Worm (Caenorhabditis elegans) whole organism, L4 larva: ENCODE measurements around the gene spon-1.

Source experiments
- F26F4.8 ChIP-seq: fragments of 200-800 bp; sonication (Bioruptor generic); conservative IDR thresholded peaks from 2 replicates; pipeline ENCODE4 v1.3.6; 2022; ENCODE audit warnings: missing genetic modification characterization, missing compliant biosample characterization
- F49E8.2 ChIP-seq: sonication (generic microtip); optimal IDR thresholded peaks from 2 replicates; lab custom pipeline; 2016; ENCODE audit warnings: missing compliant biosample characterization, mild to moderate bottlenecking, missing genetic modification characterization, borderline replicate concordance
- T20F7.1 ChIP-seq: fragments of 200-800 bp; sonication (Bioruptor generic); optimal IDR thresholded peaks from 2 replicates; lab custom pipeline; 2018; ENCODE audit warnings: mild to moderate bottlenecking, missing genetic modification characterization, missing compliant biosample characterization
- ama-1 ChIP-seq: fragments of 150-350 bp; optimal IDR thresholded peaks from 2 replicates; lab custom pipeline; 2014; ENCODE audit warnings: inconsistent platforms, mixed read lengths
- arid-1 ChIP-seq: fragments of 200-800 bp; sonication (Bioruptor generic); conservative IDR thresholded peaks from 2 replicates; pipeline ENCODE4 v1.3.6; 2022; ENCODE audit warnings: missing genetic modification reagents, missing genetic modification characterization, missing compliant biosample characterization
- attf-4 ChIP-seq: sonication (generic microtip); optimal IDR thresholded peaks from 3 replicates; lab custom pipeline; 2017; ENCODE audit warnings: missing biosample characterization, missing genetic modification characterization
- ceh-20 ChIP-seq: fragments of 200-800 bp; sonication (Bioruptor generic); IDR thresholded peaks from 2 replicates; pipeline ENCODE4 v1.3.6; 2022; ENCODE audit warnings: missing genetic modification reagents, missing genetic modification characterization, missing compliant biosample characterization
- ceh-44 ChIP-seq: fragments of 200-800 bp; sonication (Bioruptor generic); IDR thresholded peaks from 2 replicates; pipeline ENCODE4 v1.3.6; 2022; ENCODE audit warnings: missing genetic modification reagents, missing genetic modification characterization, missing compliant biosample characterization
- ceh-62 ChIP-seq: sonication (generic microtip); optimal IDR thresholded peaks from 2 replicates; lab custom pipeline; 2017; ENCODE audit warnings: missing biosample characterization, missing genetic modification characterization
- cey-2 ChIP-seq: sonication (generic microtip); optimal IDR thresholded peaks from 3 replicates; lab custom pipeline; 2017; ENCODE audit warnings: missing genetic modification characterization, mild to moderate bottlenecking, missing compliant biosample characterization, antibody characterized with exemption, borderline replicate concordance; ENCODE audit not compliant: insufficient read depth
- daf-12 ChIP-seq: fragments of 150-350 bp; optimal IDR thresholded peaks from 2 replicates; lab custom pipeline; 2014; ENCODE audit warnings: missing biosample characterization, missing genetic modification reagents, missing genetic modification characterization
- egl-27 ChIP-seq: sonication (generic microtip); optimal IDR thresholded peaks from 3 replicates; lab custom pipeline; 2017; ENCODE audit warnings: missing biosample characterization, missing genetic modification reagents, missing genetic modification characterization
- fkh-10 ChIP-seq: fragments of 150-350 bp; optimal IDR thresholded peaks from 2 replicates; lab custom pipeline; 2014; ENCODE audit warnings: missing biosample characterization, missing genetic modification reagents, missing genetic modification characterization
- gei-8 ChIP-seq: fragments of 200-800 bp; sonication (Bioruptor generic); optimal IDR thresholded peaks from 2 replicates; lab custom pipeline; 2018; ENCODE audit warnings: mild to moderate bottlenecking, missing genetic modification characterization, missing compliant biosample characterization
- hif-1 ChIP-seq, 2 experiments: sonication (generic microtip); optimal IDR thresholded peaks; 2 replicates each; lab custom pipeline; 2016 to 2017; ENCODE audit warnings: missing compliant biosample characterization in 2 of 2, missing genetic modification characterization in 2 of 2, missing genetic modification reagents in 2 of 2, missing genotype in 2 of 2, mild to moderate bottlenecking in 1 of 2
- hmg-1.1 ChIP-seq: fragments of 200-800 bp; sonication (Bioruptor generic); IDR thresholded peaks from 2 replicates; pipeline ENCODE4 v1.3.6; 2022; ENCODE audit warnings: missing genetic modification reagents, missing genetic modification characterization, missing compliant biosample characterization
- jun-1 ChIP-seq: fragments of 150-350 bp; optimal IDR thresholded peaks from 2 replicates; lab custom pipeline; 2014; ENCODE audit warnings: missing biosample characterization, missing genetic modification reagents, missing genetic modification characterization
- lin-13 ChIP-seq: fragments of 150-350 bp; optimal IDR thresholded peaks from 2 replicates; lab custom pipeline; 2014; ENCODE audit warnings: missing biosample characterization, missing genetic modification reagents, missing genetic modification characterization
- lin-38 ChIP-seq: fragments of 200-800 bp; sonication (Bioruptor generic); IDR thresholded peaks from 2 replicates; pipeline ENCODE4 v1.3.6; 2022; ENCODE audit warnings: missing genetic modification reagents, missing genetic modification characterization, missing compliant biosample characterization
- lir-3 ChIP-seq: sonication (generic microtip); optimal IDR thresholded peaks from 2 replicates; lab custom pipeline; 2016; ENCODE audit warnings: mild to moderate bottlenecking, missing genetic modification characterization, missing compliant biosample characterization
- lsy-2 ChIP-seq, 2 experiments: fragments of 150-350 bp in 1 of 2; sonication (generic microtip) in 1 of 2; optimal IDR thresholded peaks; 2 replicates each; lab custom pipeline; 2014 to 2017; ENCODE audit warnings: missing biosample characterization in 2 of 2, missing genetic modification characterization in 2 of 2
- madf-5 ChIP-seq, 2 experiments: fragments of 200-800 bp; sonication (Bioruptor generic); IDR thresholded peaks; 2 replicates each; pipeline ENCODE4 v1.3.6; 2022; ENCODE audit warnings: missing compliant biosample characterization in 2 of 2, missing genetic modification characterization in 2 of 2
- mdl-1 ChIP-seq, 2 experiments: fragments of 150-350 bp in 1 of 2; sonication (generic microtip) in 1 of 2; optimal IDR thresholded peaks; 2 replicates each; lab custom pipeline; 2014 to 2017; ENCODE audit warnings: missing biosample characterization in 2 of 2, missing genetic modification characterization in 2 of 2
- mdt-29 ChIP-seq: fragments of 200-800 bp; sonication (Bioruptor generic); IDR thresholded peaks from 2 replicates; pipeline ENCODE4 v1.3.6; 2022; ENCODE audit warnings: missing genetic modification reagents, missing genetic modification characterization, missing compliant biosample characterization
- mes-2 ChIP-seq: sonication (generic microtip); optimal IDR thresholded peaks from 2 replicates; lab custom pipeline; 2016; ENCODE audit warnings: missing genotype, mild to moderate bottlenecking, missing genetic modification characterization, missing compliant biosample characterization; ENCODE audit not compliant: poor library complexity, severe bottlenecking
- mxl-2 ChIP-seq: fragments of 200-800 bp; sonication (Bioruptor generic); conservative IDR thresholded peaks from 2 replicates; pipeline ENCODE4 v1.3.6; 2022; ENCODE audit warnings: missing genetic modification reagents, missing genetic modification characterization, missing compliant biosample characterization
- mxl-3 ChIP-seq: fragments of 200-800 bp; sonication (Bioruptor generic); optimal IDR thresholded peaks from 2 replicates; lab custom pipeline; 2018; ENCODE audit warnings: mild to moderate bottlenecking, missing genetic modification characterization, missing compliant biosample characterization
- nhr-10 ChIP-seq: fragments of 150-350 bp; optimal IDR thresholded peaks from 2 replicates; lab custom pipeline; 2014; ENCODE audit warnings: missing biosample characterization, missing genetic modification characterization
- nhr-102 ChIP-seq: sonication (generic microtip); optimal IDR thresholded peaks from 2 replicates; lab custom pipeline; 2016; ENCODE audit warnings: mild to moderate bottlenecking, missing genetic modification characterization, moderate library complexity, missing compliant biosample characterization
- nhr-237 ChIP-seq: sonication (generic microtip); optimal IDR thresholded peaks from 2 replicates; lab custom pipeline; 2017; ENCODE audit warnings: missing biosample characterization, missing genetic modification characterization
- nhr-25 ChIP-seq: sonication (generic microtip); optimal IDR thresholded peaks from 2 replicates; lab custom pipeline; 2017; ENCODE audit warnings: missing genetic modification characterization, mild to moderate bottlenecking, missing compliant biosample characterization, antibody characterized with exemption, moderate library complexity, borderline replicate concordance; ENCODE audit not compliant: insufficient read depth
- nhr-28 ChIP-seq: fragments of 150-350 bp; optimal IDR thresholded peaks from 2 replicates; lab custom pipeline; 2014; ENCODE audit warnings: missing biosample characterization, missing genetic modification characterization
- nhr-41 ChIP-seq: fragments of 200-800 bp; sonication (Bioruptor generic); IDR thresholded peaks from 2 replicates; pipeline ENCODE4 v1.3.6; 2022; ENCODE audit warnings: missing genetic modification reagents, missing genetic modification characterization, missing compliant biosample characterization
- nhr-6 ChIP-seq: fragments of 150-350 bp; optimal IDR thresholded peaks from 2 replicates; lab custom pipeline; 2014; ENCODE audit warnings: missing biosample characterization, missing genetic modification characterization
- nhr-76 ChIP-seq: fragments of 150-350 bp; optimal IDR thresholded peaks from 2 replicates; lab custom pipeline; 2014; ENCODE audit warnings: missing biosample characterization, missing genetic modification characterization
- nhr-77 ChIP-seq: fragments of 150-350 bp; optimal IDR thresholded peaks from 2 replicates; lab custom pipeline; 2014; ENCODE audit warnings: missing biosample characterization, missing genetic modification characterization
- saeg-2 ChIP-seq: fragments of 200-800 bp; sonication (Bioruptor generic); IDR thresholded peaks from 2 replicates; pipeline ENCODE4 v1.3.6; 2022; ENCODE audit warnings: missing genetic modification reagents, missing genetic modification characterization, missing compliant biosample characterization
- set-16 ChIP-seq: fragments of 200-800 bp; sonication (Bioruptor generic); IDR thresholded peaks from 2 replicates; pipeline ENCODE4 v1.3.6; 2022; ENCODE audit warnings: missing genetic modification reagents, missing genetic modification characterization, missing compliant biosample characterization
- skn-1 ChIP-seq: fragments of 150-350 bp; optimal IDR thresholded peaks from 2 replicates; lab custom pipeline; 2014; ENCODE audit warnings: missing biosample characterization, missing genetic modification characterization
- spr-1 ChIP-seq: sonication (generic microtip); optimal IDR thresholded peaks from 2 replicates; lab custom pipeline; 2016; ENCODE audit warnings: mild to moderate bottlenecking, missing genetic modification characterization, missing compliant biosample characterization
- tra-1 ChIP-seq: fragments of 200-800 bp; sonication (Bioruptor generic); IDR thresholded peaks from 2 replicates; pipeline ENCODE4 v1.3.6; 2022; ENCODE audit warnings: missing genetic modification reagents, missing genetic modification characterization, missing compliant biosample characterization
- unc-130 ChIP-seq: sonication (generic microtip); optimal IDR thresholded peaks from 2 replicates; lab custom pipeline; 2016; ENCODE audit warnings: missing genetic modification reagents, missing genetic modification characterization, missing compliant biosample characterization
- unc-62 ChIP-seq, 3 experiments: fragments of 150-350 bp in 1 of 3; sonication (generic microtip); optimal IDR thresholded peaks in 2 of 3; peaks in 1 of 3; 1 replicate in 1 of 3; 2 replicates in 2 of 3; lab custom pipeline; 2014 to 2017; ENCODE audit warnings: missing biosample characterization in 3 of 3, missing genetic modification characterization in 3 of 3, missing genetic modification reagents in 3 of 3, missing genotype in 1 of 3
- vab-7 ChIP-seq: fragments of 200-800 bp; sonication (Bioruptor generic); IDR thresholded peaks from 2 replicates; pipeline ENCODE4 v1.3.6; 2022; ENCODE audit warnings: missing genetic modification reagents, missing genetic modification characterization, missing compliant biosample characterization
- zag-1 ChIP-seq: fragments of 150-350 bp; optimal IDR thresholded peaks from 2 replicates; lab custom pipeline; 2014; ENCODE audit warnings: missing biosample characterization, missing genetic modification characterization
- zfp-3 ChIP-seq: fragments of 200-800 bp; sonication (Bioruptor generic); conservative IDR thresholded peaks from 2 replicates; pipeline ENCODE4 v1.3.6; 2022; ENCODE audit warnings: missing genetic modification reagents, missing genetic modification characterization, missing compliant biosample characterization

The spon-1 gene

ce11 chrII:7098578-7098977, 17.8 kb upstream of the spon-1 start, which contains the start of gene mct-5:
mct-5 (minus strand) TSS chrII:7098593.
- no peak for TF ChIP-seq zag-1 (tag; lab: Kevin White, UChicago)

ce11 chrII:7099231-7099630, 17.1 kb upstream of the spon-1 start:
- TF ChIP-seq T20F7.1 (GFP tag; lab: Kevin White, UChicago) (peak; percentile 38), nhr-6 (no peak), nhr-10 (tag; lab: Kevin White, UChicago) (no peak), mes-2 (tag; lab: Kevin White, UChicago) (no peak), spr-1 (tag; lab: Kevin White, UChicago) (no peak), jun-1 (tag; lab: Kevin White, UChicago) (no peak), mxl-2 (no peak), daf-12 (tag; lab: Kevin White, UChicago) (no peak), nhr-25 (tag; lab: Kevin White, UChicago) (no peak), lin-13 (no peak), zfp-3 (GFP tag; lab: Robert Waterston, UW) (peak; percentile 74; the same call in 1 of the 2 replicates), madf-5 (GFP tag; IDR thresholded peaks at IDR 0.05; lab: Robert Waterston, UW) (0 out of 4 replicates have a peak, but pooled peaks of 1 of the 2 experiments have one; percentile 3), mdl-1 (tag; optimal IDR thresholded peaks at IDR 0.05; lab: Kevin White, UChicago) (no peak), unc-62 (GFP tag; optimal IDR thresholded peaks at IDR 0.05 in 1 of 2; lab: Kevin White, UChicago) (peak in 1 of 2 experiments; percentile 96), unc-62 (tag; optimal IDR thresholded peaks at IDR 0.05; lab: Kevin White, UChicago) (no peak), nhr-102 (tag; lab: Kevin White, UChicago) (no peak), vab-7 (GFP tag; lab: Robert Waterston, UW) (no peak), egl-27 (tag; lab: Kevin White, UChicago) (no peak), ceh-62 (tag; lab: Kevin White, UChicago) (no peak), unc-130 (GFP tag; lab: Kevin White, UChicago) (no peak), skn-1 (no peak), mxl-3 (GFP tag; lab: Kevin White, UChicago) (no peak), lsy-2 (tag; optimal IDR thresholded peaks at IDR 0.05; lab: Kevin White, UChicago) (peak in 1 of 2 experiments; percentile 10), ceh-20 (GFP tag; lab: Robert Waterston, UW) (no peak), lir-3 (tag; lab: Kevin White, UChicago) (no peak), hif-1 (tag; optimal IDR thresholded peaks at IDR 0.05; lab: Kevin White, UChicago) (peak in 1 of 2 experiments; percentile 31), nhr-76 (tag; lab: Kevin White, UChicago) (no peak), cey-2 (tag; lab: Kevin White, UChicago) (no peak), mdt-29 (GFP tag; lab: Robert Waterston, UW) (no peak), nhr-77 (no peak), ama-1 (lab: Kevin White, UChicago) (peak; percentile 63), ceh-44 (GFP tag; lab: Robert Waterston, UW) (no peak)

- TF ChIP-seq hmg-1.1 (GFP tag; lab: Robert Waterston, UW): no peak
- peak; percentile 42 for TF ChIP-seq lin-38 (GFP tag; lab: Robert Waterston, UW)
- TF ChIP-seq F49E8.2 (tag; lab: Kevin White, UChicago): no peak
- no peak for TF ChIP-seq fkh-10 (GFP tag; lab: Kevin White, UChicago)
- TF ChIP-seq saeg-2 (GFP tag; lab: Robert Waterston, UW): 0 out of 2 replicates have a peak, but pooled peaks have one; percentile 66
- TF ChIP-seq nhr-77: no peak
- no peak for TF ChIP-seq gei-8 (GFP tag; lab: Kevin White, UChicago)
- no peak for TF ChIP-seq nhr-237
- TF ChIP-seq F26F4.8 (GFP tag; lab: Robert Waterston, UW): no peak
- no peak for TF ChIP-seq nhr-25 (tag; lab: Kevin White, UChicago)
- TF ChIP-seq nhr-76 (tag; lab: Kevin White, UChicago): no peak
- no peak for TF ChIP-seq attf-4
- no peak for TF ChIP-seq set-16 (GFP tag; lab: Robert Waterston, UW)
- TF ChIP-seq nhr-41 (GFP tag; lab: Robert Waterston, UW): no peak
- TF ChIP-seq arid-1: no peak
- no peak for TF ChIP-seq skn-1
- TF ChIP-seq tra-1 (GFP tag; lab: Robert Waterston, UW): no peak
- TF ChIP-seq nhr-28 (tag; lab: Kevin White, UChicago): no peak
- TF ChIP-seq T20F7.1 (GFP tag; lab: Kevin White, UChicago): peak; percentile 59
- no peak for TF ChIP-seq zag-1 (tag; lab: Kevin White, UChicago)
- TF ChIP-seq unc-62 (GFP tag; optimal IDR thresholded peaks at IDR 0.05 in 1 of 2; lab: Kevin White, UChicago): no peak
- no peak for TF ChIP-seq unc-62 (tag; optimal IDR thresholded peaks at IDR 0.05; lab: Kevin White, UChicago)
- no peak for TF ChIP-seq cey-2 (tag; lab: Kevin White, UChicago)
Observed at ce11 chrII:7100838-7101237, 15.5 kb upstream of the spon-1 start, which contains the start of gene mmaa-1. mmaa-1 (minus strand) TSS chrII:7101165.
